Worm (Caenorhabditis elegans): ENCODE results near the gene psme-3.

ce11 chrIII:11535453-11535852, 32.5 kb upstream of the psme-3 start:
- no peak for TF ChIP-seq elt-2 (tag; optimal IDR thresholded peaks at IDR 0.05)
- TF ChIP-seq egl-27 (tag; optimal IDR thresholded peaks at IDR 0.05) = no peak
